Worm (Caenorhabditis elegans) whole organism, young adult: ENCODE measurements around the gene clec-205.

Source experiments
- rcor-1 ChIP-seq: fragments of 200-800 bp; sonication (Bioruptor generic); IDR thresholded peaks from 2 replicates; pipeline ENCODE4 v1.3.6; 2022; ENCODE audit warnings: missing genetic modification reagents, missing genetic modification characterization, missing compliant biosample characterization
- somi-1 ChIP-seq: fragments of 200-800 bp; sonication (Bioruptor generic); optimal IDR thresholded peaks from 2 replicates; lab custom pipeline; 2018; ENCODE audit warnings: mild to moderate bottlenecking, missing genetic modification characterization, missing compliant biosample characterization

DNA sequence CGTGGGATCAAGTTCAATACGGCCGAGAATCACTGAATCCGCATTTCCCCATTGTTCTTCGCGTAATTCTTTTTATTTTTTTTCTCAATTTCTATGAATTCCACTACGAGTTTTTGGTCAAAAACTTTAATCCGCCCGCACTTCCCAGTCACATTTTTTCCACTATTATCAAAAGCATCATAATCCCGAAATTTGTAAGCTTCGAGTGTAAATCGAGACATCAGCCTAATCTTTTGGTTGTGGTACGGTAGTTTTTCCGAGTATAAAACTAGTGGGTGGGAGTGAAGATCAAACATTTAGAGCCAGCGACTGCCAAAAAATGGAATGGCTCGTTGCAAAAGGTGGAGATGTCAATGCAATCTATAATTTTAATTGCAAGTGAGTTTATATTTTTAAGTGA is 46.5 kb downstream of the clec-205 start, which contains the start of gene srt-42:
- no peak for TF ChIP-seq somi-1 (GFP tag; lab: Kevin White, UChicago)
- no peak for TF ChIP-seq rcor-1 (GFP tag; lab: Robert Waterston, UW)
